Fruit fly (Drosophila melanogaster) whole organism, prepupa: ENCODE results near the gene Cul5.

Experiments
- Blimp-1 ChIP-seq: fragments of 200-800 bp; sonication (Bioruptor generic); optimal IDR thresholded peaks from 3 replicates; lab custom pipeline; 2017; ENCODE audit warnings: missing biosample characterization, missing genetic modification characterization, mild to moderate bottlenecking, moderate library complexity, missing genetic modification reagents
- CG10669 ChIP-seq: fragments of 200-800 bp; sonication (Bioruptor generic); optimal IDR thresholded peaks from 3 replicates; lab custom pipeline; 2018; ENCODE audit warnings: missing biosample characterization, mild to moderate bottlenecking, missing genetic modification characterization, moderate library complexity
- CG11294 ChIP-seq: fragments of 200-800 bp; sonication (Bioruptor generic); IDR thresholded peaks from 2 replicates; pipeline ENCODE4 v1.3.6; 2022; ENCODE audit warnings: missing biosample characterization, missing genetic modification characterization
- CG11762 ChIP-seq: fragments of 200-800 bp; sonication (Bioruptor generic); optimal IDR thresholded peaks from 3 replicates; lab custom pipeline; 2016; ENCODE audit warnings: missing biosample characterization, missing genetic modification characterization; ENCODE audit not compliant: insufficient read depth
- CG11902 ChIP-seq: fragments of 200-800 bp; sonication (Bioruptor generic); optimal IDR thresholded peaks from 3 replicates; lab custom pipeline; 2016; ENCODE audit warnings: missing biosample characterization, missing genetic modification characterization
- CG1621 ChIP-seq: fragments of 200-800 bp; sonication (Bioruptor generic); optimal IDR thresholded peaks from 3 replicates; lab custom pipeline; 2018; ENCODE audit warnings: missing biosample characterization, mild to moderate bottlenecking, missing genetic modification characterization
- CG3032 ChIP-seq: fragments of 200-800 bp; optimal IDR thresholded peaks from 2 replicates; lab custom pipeline; 2019; ENCODE audit warnings: missing biosample characterization, mild to moderate bottlenecking, missing genetic modification characterization, moderate library complexity
- CG31627 ChIP-seq: fragments of 200-800 bp; sonication (Bioruptor generic); optimal IDR thresholded peaks from 3 replicates; lab custom pipeline; 2016; ENCODE audit warnings: missing biosample characterization, missing genetic modification characterization
- CG32006 ChIP-seq: fragments of 200-800 bp; sonication (Bioruptor generic); optimal IDR thresholded peaks from 3 replicates; lab custom pipeline; 2017; ENCODE audit warnings: missing biosample characterization, mild to moderate bottlenecking, missing genetic modification characterization
- CG4318 ChIP-seq: fragments of 200-800 bp; sonication (Bioruptor generic); optimal IDR thresholded peaks from 3 replicates; lab custom pipeline; 2017; ENCODE audit warnings: missing biosample characterization, mild to moderate bottlenecking, missing genetic modification characterization
- CG6163 ChIP-seq: fragments of 200-800 bp; sonication (Bioruptor generic); IDR thresholded peaks from 3 replicates; pipeline ENCODE4 v1.3.6; 2022; ENCODE audit warnings: missing biosample characterization, missing genetic modification characterization
- CG6808 ChIP-seq: fragments of 200-800 bp; sonication (Bioruptor generic); optimal IDR thresholded peaks from 3 replicates; lab custom pipeline; 2017; ENCODE audit warnings: missing biosample characterization, missing genetic modification characterization, mild to moderate bottlenecking, moderate library complexity, missing genetic modification reagents
- CG7368 ChIP-seq: fragments of 200-800 bp; sonication (Bioruptor generic); optimal IDR thresholded peaks from 3 replicates; lab custom pipeline; 2016; ENCODE audit warnings: missing biosample characterization, missing genetic modification characterization
- CG8119 ChIP-seq: fragments of 200-800 bp; sonication (Bioruptor generic); IDR thresholded peaks from 3 replicates; pipeline ENCODE4 v1.3.6; 2022; ENCODE audit warnings: missing biosample characterization, missing genetic modification characterization
- CG8319 ChIP-seq: fragments of 200-800 bp; sonication (Bioruptor generic); optimal IDR thresholded peaks from 3 replicates; lab custom pipeline; 2016; ENCODE audit warnings: missing biosample characterization, missing genetic modification characterization
- CG8632 ChIP-seq: fragments of 200-800 bp; sonication (Bioruptor generic); optimal IDR thresholded peaks from 3 replicates; lab custom pipeline; 2016; ENCODE audit warnings: missing biosample characterization, missing genetic modification characterization
- CG9139 ChIP-seq: fragments of 200-800 bp; sonication (Bioruptor generic); optimal IDR thresholded peaks from 3 replicates; lab custom pipeline; 2017; ENCODE audit warnings: missing biosample characterization, mild to moderate bottlenecking, missing genetic modification characterization
- Eip75B ChIP-seq: fragments of 200-800 bp; sonication (Bioruptor generic); optimal IDR thresholded peaks from 3 replicates; lab custom pipeline; 2016; ENCODE audit warnings: missing biosample characterization, missing genetic modification characterization
- Eip78C ChIP-seq: fragments of 200-800 bp; sonication (Bioruptor generic); peaks from one replicate; lab custom pipeline; 2016; ENCODE audit warnings: missing biosample characterization, missing genetic modification characterization
- Ets21C ChIP-seq: fragments of 200-800 bp; sonication (Bioruptor generic); optimal IDR thresholded peaks from 3 replicates; lab custom pipeline; 2016; ENCODE audit warnings: missing biosample characterization, missing genetic modification characterization
- Ets96B ChIP-seq: fragments of 200-800 bp; optimal IDR thresholded peaks from 2 replicates; lab custom pipeline; 2019; ENCODE audit warnings: missing biosample characterization, mild to moderate bottlenecking, missing genetic modification characterization, moderate library complexity
- Gug ChIP-seq: fragments of 200-800 bp; sonication (Bioruptor generic); IDR thresholded peaks from 2 replicates; pipeline ENCODE4 v1.3.6; 2022; ENCODE audit warnings: missing biosample characterization, missing genetic modification characterization
- Hr38 ChIP-seq: sonication (Bioruptor generic); optimal IDR thresholded peaks from 2 replicates; lab custom pipeline; 2016; ENCODE audit warnings: missing biosample characterization, missing genetic modification characterization
- Lpt ChIP-seq: fragments of 200-800 bp; sonication (Bioruptor generic); optimal IDR thresholded peaks from 3 replicates; lab custom pipeline; 2016; ENCODE audit warnings: missing biosample characterization, missing genetic modification characterization
- Met ChIP-seq: fragments of 200-800 bp; sonication (Bioruptor generic); optimal IDR thresholded peaks from 3 replicates; lab custom pipeline; 2016; ENCODE audit warnings: missing biosample characterization, missing genetic modification characterization
- OdsH ChIP-seq: fragments of 200-800 bp; sonication (Bioruptor generic); optimal IDR thresholded peaks from 3 replicates; lab custom pipeline; 2016; ENCODE audit warnings: missing biosample characterization, missing genetic modification characterization
- Smox ChIP-seq: fragments of 200-800 bp; sonication (Bioruptor generic); optimal IDR thresholded peaks from 3 replicates; lab custom pipeline; 2016; ENCODE audit warnings: missing biosample characterization, missing genetic modification characterization
- Sox102F ChIP-seq: fragments of 200-800 bp; sonication (Bioruptor generic); optimal IDR thresholded peaks from 2 replicates; lab custom pipeline; 2016; ENCODE audit warnings: missing biosample characterization, mild to moderate bottlenecking, missing genetic modification characterization
- Sox14 ChIP-seq: fragments of 200-800 bp; sonication (Bioruptor generic); optimal IDR thresholded peaks from 3 replicates; lab custom pipeline; 2016; ENCODE audit warnings: missing biosample characterization, missing genetic modification characterization
- Sox15 ChIP-seq: fragments of 200-800 bp; sonication (Bioruptor generic); optimal IDR thresholded peaks from 3 replicates; lab custom pipeline; 2016; ENCODE audit warnings: missing biosample characterization, missing genetic modification characterization
- achi ChIP-seq: fragments of 200-800 bp; sonication (Bioruptor generic); optimal IDR thresholded peaks from 3 replicates; lab custom pipeline; 2016; ENCODE audit warnings: missing biosample characterization, missing genetic modification characterization
- acj6 ChIP-seq: fragments of 200-800 bp; sonication (Bioruptor generic); optimal IDR thresholded peaks from 3 replicates; lab custom pipeline; 2016; ENCODE audit warnings: missing biosample characterization, missing genetic modification characterization
- cyc ChIP-seq: fragments of 200-800 bp; sonication (Bioruptor generic); optimal IDR thresholded peaks from 3 replicates; lab custom pipeline; 2016; ENCODE audit warnings: missing biosample characterization, missing genetic modification characterization
- dac ChIP-seq: fragments of 200-800 bp; sonication (Bioruptor generic); optimal IDR thresholded peaks from 2 replicates; lab custom pipeline; 2017; ENCODE audit warnings: missing biosample characterization, mild to moderate bottlenecking, missing genetic modification characterization
- dsx ChIP-seq: fragments of 200-800 bp; optimal IDR thresholded peaks from 3 replicates; lab custom pipeline; 2019; ENCODE audit warnings: missing biosample characterization, mild to moderate bottlenecking, missing genetic modification characterization, moderate library complexity; ENCODE audit not compliant: poor library complexity, severe bottlenecking
- esn ChIP-seq: fragments of 200-800 bp; sonication (Bioruptor generic); optimal IDR thresholded peaks from 2 replicates; lab custom pipeline; 2016; ENCODE audit warnings: missing biosample characterization, mild to moderate bottlenecking, missing genetic modification characterization, moderate library complexity
- fd85E ChIP-seq: fragments of 200-800 bp; sonication (Bioruptor generic); optimal IDR thresholded peaks from 3 replicates; lab custom pipeline; 2016; ENCODE audit warnings: missing biosample characterization, missing genetic modification characterization
- fkh ChIP-seq: fragments of 200-800 bp; sonication (Bioruptor generic); optimal IDR thresholded peaks from 3 replicates; lab custom pipeline; 2017; ENCODE audit warnings: missing biosample characterization, mild to moderate bottlenecking, missing genetic modification characterization, moderate library complexity
- salr ChIP-seq, 2 experiments: fragments of 200-800 bp; sonication (Bioruptor generic); optimal IDR thresholded peaks; 3 replicates each; lab custom pipeline; 2016 to 2018; ENCODE audit warnings: missing biosample characterization in 2 of 2, missing genetic modification characterization in 2 of 2, mild to moderate bottlenecking in 1 of 2
- spab ChIP-seq: fragments of 200-800 bp; sonication (Bioruptor generic); optimal IDR thresholded peaks from 2 replicates; lab custom pipeline; 2017; ENCODE audit warnings: missing biosample characterization, mild to moderate bottlenecking, missing genetic modification characterization, missing genetic modification reagents
- svp ChIP-seq: fragments of 200-800 bp; sonication (Bioruptor generic); peaks from one replicate; lab custom pipeline; 2016; ENCODE audit warnings: missing biosample characterization, missing genetic modification characterization

Cul5 gene

DNA sequence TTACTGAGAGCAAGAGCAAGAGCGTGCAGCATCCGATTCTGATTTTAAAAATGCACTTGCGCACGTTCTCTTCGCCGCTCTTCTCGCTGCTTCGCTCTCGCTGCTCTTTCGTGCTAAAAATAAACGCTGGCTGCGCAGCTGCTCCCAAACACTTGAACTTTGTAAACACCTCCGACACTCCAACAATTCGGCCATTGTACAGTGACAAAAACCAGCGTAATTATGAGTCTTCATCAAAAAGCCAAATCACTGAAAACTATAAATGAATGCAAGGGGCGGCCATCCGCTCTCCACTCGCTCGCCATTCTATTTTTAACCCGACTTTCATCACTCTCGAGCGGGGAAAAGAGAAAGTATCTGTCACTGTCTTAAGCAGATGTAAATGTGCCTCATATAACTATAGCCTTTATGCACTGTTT is 1.9 kb upstream of the Cul5 start (continued):
- TF ChIP-seq cyc (peak; percentile 24), OdsH (GFP tag; lab: Kevin White, UChicago) (peak; percentile 40), CG8119 (GFP tag; lab: Robert Waterston, UW) (no peak), dac (peak; percentile 29), CG3032 (tag; lab: Kevin White, UChicago) (peak; percentile 8), CG31627 (GFP tag; lab: Kevin White, UChicago) (peak; percentile 24), Ets21C (GFP tag; lab: Kevin White, UChicago) (no peak), Eip75B (GFP tag; lab: Kevin White, UChicago) (peak; percentile 54), Sox102F (peak; percentile 45), esn (GFP tag; lab: Kevin White, UChicago) (peak; percentile 44), CG7368 (GFP tag; lab: Kevin White, UChicago) (no peak), CG4318 (GFP tag; lab: Kevin White, UChicago) (no peak), achi (peak; percentile 40), CG11902 (GFP tag; lab: Kevin White, UChicago) (no peak), fd85E (GFP tag; lab: Kevin White, UChicago) (no peak), CG11294 (GFP tag; lab: Robert Waterston, UW) (no peak), acj6 (peak; percentile 22), Eip78C (GFP tag; lab: Kevin White, UChicago) (peak; percentile 85), CG6808 (GFP tag; lab: Kevin White, UChicago) (peak; percentile 0), CG8632 (GFP tag; lab: Kevin White, UChicago) (peak; percentile 43), Blimp-1 (peak; percentile 60), Ets96B (tag; lab: Kevin White, UChicago) (peak; percentile 33), fkh (GFP tag; lab: Kevin White, UChicago) (no peak), Smox (no peak), dsx (GFP tag; lab: Kevin White, UChicago) (peak; percentile 62), Sox15 (GFP tag; lab: Kevin White, UChicago) (no peak), CG11762 (peak; percentile 33), CG9139 (GFP tag; lab: Kevin White, UChicago) (peak; percentile 29), Hr38 (GFP tag; lab: Kevin White, UChicago) (no peak), Met (GFP tag; lab: Kevin White, UChicago) (peak; percentile 30), CG6163 (GFP tag; lab: Robert Waterston, UW) (no peak), Lpt (GFP tag; lab: Kevin White, UChicago) (peak; percentile 35), spab (GFP tag; lab: Kevin White, UChicago) (peak; percentile 12), CG32006 (GFP tag; lab: Kevin White, UChicago) (peak; percentile 52), CG8319 (peak; percentile 26), svp (GFP tag; lab: Kevin White, UChicago) (peak; percentile 94), Sox14 (peak; percentile 23), Gug (GFP tag; lab: Robert Waterston, UW) (no peak), CG10669 (peak; percentile 46)
- TF ChIP-seq, all 60 proteins: peak for 42

dm6 chr3R:29063921-29064460 is 1.2 kb upstream of the Cul5 start:
- TF ChIP-seq CG1621 (tag; lab: Kevin White, UChicago) (no peak), salr (GFP tag; optimal IDR thresholded peaks at IDR 0.05; lab: Kevin White, UChicago) (peak in 1 of 2 experiments; percentile 15)
